Worm (Caenorhabditis elegans): ENCODE results near the gene gmps-1.

DNA sequence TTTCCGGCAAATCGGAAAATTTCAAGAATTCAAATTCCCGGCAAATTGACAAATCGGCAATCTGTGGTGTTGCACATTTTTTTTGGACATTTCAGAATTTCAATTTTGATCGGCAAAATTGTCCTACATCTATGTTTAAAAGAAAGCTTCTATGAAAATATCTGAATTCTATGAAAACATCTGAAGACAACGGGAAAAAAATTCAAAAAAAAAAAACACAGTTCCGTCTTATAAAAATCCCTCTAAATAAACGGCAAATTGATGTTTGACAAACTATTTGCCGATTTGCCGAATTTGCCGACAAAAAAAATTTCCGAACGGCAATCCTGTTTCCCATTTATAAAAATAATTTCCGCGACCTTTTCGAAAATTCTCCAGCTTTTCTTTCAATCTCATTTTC, 45.8 kb upstream of the gmps-1 start, which contains the start of gene F44F4.15:
- TF ChIP-seq mdt-29 (GFP tag; IDR thresholded peaks at IDR 0.05), result no peak
- no peak for TF ChIP-seq unc-130 (GFP tag; optimal IDR thresholded peaks at IDR 0.05)
- no peak for TF ChIP-seq dmd-9 (GFP tag; IDR thresholded peaks at IDR 0.05)
- TF ChIP-seq zip-11 (GFP tag; IDR thresholded peaks at IDR 0.05), result no peak
- no peak for TF ChIP-seq tag-97 (GFP tag; IDR thresholded peaks at IDR 0.05)
- no peak for TF ChIP-seq ztf-11 (tag; optimal IDR thresholded peaks at IDR 0.05)
- TF ChIP-seq duxl-1 (tag; optimal IDR thresholded peaks at IDR 0.05; ENCODE audit: poor library complexity), result no peak
- TF ChIP-seq madf-9 (GFP tag; conservative IDR thresholded peaks at IDR 0.05), result no peak
- TF ChIP-seq nhr-6 (tag; optimal IDR thresholded peaks at IDR 0.05), result no peak
- TF ChIP-seq egl-27 (tag; optimal IDR thresholded peaks at IDR 0.05), result no peak
- no peak for TF ChIP-seq gei-8 (GFP tag; optimal IDR thresholded peaks at IDR 0.05)
- no peak for TF ChIP-seq jun-1 (tag; optimal IDR thresholded peaks at IDR 0.05)
- no peak for TF ChIP-seq ceh-32 (tag; optimal IDR thresholded peaks at IDR 0.05; ENCODE audit: poor library complexity)
